Fruit fly (Drosophila melanogaster): Measurements from ENCODE around the gene CG17560.

dm6 chr3R:16569338-16569737 is 48.4 kb upstream of the CG17560 start:
- no peak for TF ChIP-seq br (optimal IDR thresholded peaks at IDR 0.05)
- TF ChIP-seq CG33213 (GFP tag; optimal IDR thresholded peaks at IDR 0.05): no peak
- no peak for TF ChIP-seq CG7928 (GFP tag; optimal IDR thresholded peaks at IDR 0.05)
- no peak for TF ChIP-seq CG8944 (GFP tag; optimal IDR thresholded peaks at IDR 0.05)
- TF ChIP-seq al (GFP tag; IDR thresholded peaks at IDR 0.05): no peak
- TF ChIP-seq gcm2 (GFP tag; optimal IDR thresholded peaks at IDR 0.05): no peak
- TF ChIP-seq lov (optimal IDR thresholded peaks at IDR 0.05): no peak
- no peak for TF ChIP-seq lov (GFP tag; IDR thresholded peaks at IDR 0.05)
- TF ChIP-seq CG14667 (GFP tag; IDR thresholded peaks at IDR 0.05): no peak
- no peak for TF ChIP-seq ab (GFP tag; optimal IDR thresholded peaks at IDR 0.05)
- no peak for TF ChIP-seq schlank (tag; optimal IDR thresholded peaks at IDR 0.05)
- peak in 1 of 2 experiments; percentile 35 for TF ChIP-seq Hr78 (GFP tag; optimal IDR thresholded peaks at IDR 0.05)
- no peak for TF ChIP-seq bcd (GFP tag; optimal IDR thresholded peaks at IDR 0.05)
- no peak for TF ChIP-seq CG16813 (GFP tag; IDR thresholded peaks at IDR 0.05; ENCODE audit: partially characterized antibody)
- no peak for TF ChIP-seq Rfx (GFP tag; IDR thresholded peaks at IDR 0.05)
